Worm (Caenorhabditis elegans) whole organism, midembryonic: ENCODE data around the gene tbce-1.

Experiments
- T22C8.4 ChIP-seq: fragments of 200-800 bp; sonication (Bioruptor generic); IDR thresholded peaks from 2 replicates; pipeline ENCODE4 v1.3.6; 2022; ENCODE audit warnings: missing genetic modification characterization, missing compliant biosample characterization
- cog-1 ChIP-seq: sonication (generic microtip); optimal IDR thresholded peaks from 2 replicates; lab custom pipeline; 2016; ENCODE audit warnings: missing genetic modification characterization, missing compliant biosample characterization
- flt-1 ChIP-seq: fragments of 200-800 bp; sonication (Bioruptor generic); IDR thresholded peaks from 2 replicates; pipeline ENCODE4 v1.3.6; 2022; ENCODE audit warnings: missing genetic modification characterization, missing compliant biosample characterization
- klf-2 ChIP-seq: fragments of 200-800 bp; sonication (Bioruptor generic); conservative IDR thresholded peaks from 2 replicates; pipeline ENCODE4 v1.3.6; 2022; ENCODE audit warnings: missing genetic modification reagents, missing genetic modification characterization, missing compliant biosample characterization
- med-1 ChIP-seq: sonication (generic microtip); optimal IDR thresholded peaks from 2 replicates; lab custom pipeline; 2017; ENCODE audit warnings: missing genetic modification characterization, mild to moderate bottlenecking, missing compliant biosample characterization, antibody characterized with exemption, missing genetic modification reagents; ENCODE audit not compliant: insufficient read depth
- ref-1 ChIP-seq: fragments of 200-800 bp; sonication (Bioruptor generic); conservative IDR thresholded peaks from 2 replicates; pipeline ENCODE4 v1.3.6; 2022; ENCODE audit warnings: missing genetic modification reagents, missing genetic modification characterization, missing compliant biosample characterization
- tab-1 ChIP-seq: fragments of 200-800 bp; sonication (Bioruptor generic); IDR thresholded peaks from 2 replicates; pipeline ENCODE4 v1.3.6; 2022; ENCODE audit warnings: missing genetic modification characterization, missing compliant biosample characterization
- ztf-23 ChIP-seq: fragments of 200-800 bp; sonication (Bioruptor generic); IDR thresholded peaks from 2 replicates; pipeline ENCODE4 v1.3.6; 2022; ENCODE audit warnings: missing genetic modification reagents, missing genetic modification characterization, missing compliant biosample characterization
- ztf-29 ChIP-seq: fragments of 200-800 bp; sonication (Bioruptor generic); IDR thresholded peaks from 2 replicates; pipeline ENCODE4 v1.3.6; 2022; ENCODE audit warnings: missing genetic modification reagents, missing genetic modification characterization, missing compliant biosample characterization

DNA sequence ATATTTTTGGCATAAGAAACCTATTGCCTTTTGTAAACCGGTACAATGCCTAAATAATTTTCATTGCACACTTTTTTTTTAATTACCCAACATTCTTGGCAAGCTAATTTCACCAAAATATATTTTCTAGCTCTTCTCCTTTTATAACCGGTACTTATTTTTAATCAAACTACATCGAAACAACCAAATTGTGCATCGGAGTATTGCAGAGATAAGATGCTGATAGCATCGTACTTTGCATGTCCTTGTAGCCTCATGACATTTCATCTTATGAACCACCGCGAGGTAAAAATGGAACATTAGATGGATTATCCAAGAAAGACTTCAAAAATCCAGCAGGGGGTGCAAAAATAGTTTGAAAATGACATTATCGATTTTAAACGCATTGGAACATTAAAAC is 39.3 kb upstream of the tbce-1 start:
- TF ChIP-seq ref-1 (GFP tag; lab: Robert Waterston, UW), result no peak
- no peak for TF ChIP-seq cog-1 (tag; lab: Kevin White, UChicago)
- no peak for TF ChIP-seq T22C8.4 (GFP tag; lab: Robert Waterston, UW)
- no peak for TF ChIP-seq ztf-29 (GFP tag; lab: Robert Waterston, UW)
- no peak for TF ChIP-seq flt-1
- TF ChIP-seq klf-2, result no peak
- no peak for TF ChIP-seq med-1
- no peak for TF ChIP-seq ztf-23 (GFP tag; lab: Robert Waterston, UW)
- no peak for TF ChIP-seq tab-1 (GFP tag; lab: Robert Waterston, UW)
